Worm (Caenorhabditis elegans) whole organism, L4/young adult: ENCODE data around the gene hot-7.

Source experiments
- dao-5 ChIP-seq: sonication (generic microtip); optimal IDR thresholded peaks from 2 replicates; lab custom pipeline; 2016; ENCODE audit warnings: missing genotype, missing genetic modification characterization, moderate library complexity, missing compliant biosample characterization
- him-1 ChIP-seq: sonication (generic microtip); optimal IDR thresholded peaks from 2 replicates; lab custom pipeline; 2016; ENCODE audit warnings: missing genotype, missing genetic modification reagents, missing genetic modification characterization, missing compliant biosample characterization

- TF ChIP-seq dao-5 (no peak), him-1 (tag; lab: Kevin White, UChicago) (no peak)
These were observed 33.4 kb downstream of the hot-7 start for ce11 chrII:14244457-14245254.
